Worm (Caenorhabditis elegans) whole organism, young adult: Measurements from ENCODE around the gene zig-4.

ENCODE experiments used
- ama-1 ChIP-seq, 3 experiments: fragments of 150-350 bp in 1 of 3; sonication (generic microtip) in 2 of 3; optimal IDR thresholded peaks; 2 replicates each; lab custom pipeline; 2014 to 2018; ENCODE audit warnings: missing biosample characterization in 2 of 3, missing genetic modification characterization in 2 of 3, missing genetic modification reagents in 2 of 3
- ceh-40 ChIP-seq: fragments of 200-800 bp; sonication (Bioruptor generic); IDR thresholded peaks from 2 replicates; pipeline ENCODE4 v1.3.6; 2022; ENCODE audit warnings: missing genetic modification characterization, missing compliant biosample characterization
- lin-26 ChIP-seq: fragments of 200-800 bp; sonication (Bioruptor generic); IDR thresholded peaks from 2 replicates; pipeline ENCODE4 v1.3.6; 2022; ENCODE audit warnings: missing genetic modification reagents, missing genetic modification characterization, missing compliant biosample characterization
- madf-10 ChIP-seq: sonication (generic microtip); optimal IDR thresholded peaks from 2 replicates; lab custom pipeline; 2016; ENCODE audit warnings: mild to moderate bottlenecking, missing genetic modification characterization, missing compliant biosample characterization
- repo-1 ChIP-seq: sonication (generic microtip); optimal IDR thresholded peaks from 2 replicates; lab custom pipeline; 2017; ENCODE audit warnings: mild to moderate bottlenecking, missing genetic modification characterization, missing compliant biosample characterization

DNA sequence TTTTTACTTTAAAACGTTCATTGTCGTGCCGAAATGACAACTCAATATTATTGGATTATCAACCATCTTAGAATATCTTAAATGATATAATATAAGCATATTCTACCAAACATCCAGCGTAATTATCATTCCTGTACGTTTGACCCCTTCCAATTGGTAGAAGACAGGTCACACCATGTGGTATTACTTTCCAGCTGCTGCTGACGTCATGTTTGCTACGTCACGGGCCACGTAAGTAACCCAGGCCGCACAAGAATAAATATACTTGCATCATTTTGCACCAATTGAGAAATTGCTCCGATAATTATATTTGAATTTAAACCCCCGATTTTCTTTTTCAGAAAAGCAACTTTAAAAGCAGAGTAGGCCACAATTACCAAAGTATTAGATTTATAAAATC lies 9.6 kb upstream of the zig-4 start:
- TF ChIP-seq ceh-40 = no peak
- no peak for TF ChIP-seq ama-1 (optimal IDR thresholded peaks at IDR 0.05; lab: Kevin White, UChicago)
- no peak for TF ChIP-seq ama-1 (GFP tag; optimal IDR thresholded peaks at IDR 0.05; lab: Kevin White, UChicago)
- TF ChIP-seq madf-10 (tag; lab: Kevin White, UChicago) = no peak
- no peak for TF ChIP-seq repo-1 (tag; lab: Kevin White, UChicago)
- no peak for TF ChIP-seq lin-26 (GFP tag; lab: Robert Waterston, UW)
